Fruit fly (Drosophila melanogaster): ENCODE data around the gene CG14708.
A peak's percentile ranks its signal among the peaks of the same experiment; 100 is the strongest.

The CG14708 gene

DNA sequence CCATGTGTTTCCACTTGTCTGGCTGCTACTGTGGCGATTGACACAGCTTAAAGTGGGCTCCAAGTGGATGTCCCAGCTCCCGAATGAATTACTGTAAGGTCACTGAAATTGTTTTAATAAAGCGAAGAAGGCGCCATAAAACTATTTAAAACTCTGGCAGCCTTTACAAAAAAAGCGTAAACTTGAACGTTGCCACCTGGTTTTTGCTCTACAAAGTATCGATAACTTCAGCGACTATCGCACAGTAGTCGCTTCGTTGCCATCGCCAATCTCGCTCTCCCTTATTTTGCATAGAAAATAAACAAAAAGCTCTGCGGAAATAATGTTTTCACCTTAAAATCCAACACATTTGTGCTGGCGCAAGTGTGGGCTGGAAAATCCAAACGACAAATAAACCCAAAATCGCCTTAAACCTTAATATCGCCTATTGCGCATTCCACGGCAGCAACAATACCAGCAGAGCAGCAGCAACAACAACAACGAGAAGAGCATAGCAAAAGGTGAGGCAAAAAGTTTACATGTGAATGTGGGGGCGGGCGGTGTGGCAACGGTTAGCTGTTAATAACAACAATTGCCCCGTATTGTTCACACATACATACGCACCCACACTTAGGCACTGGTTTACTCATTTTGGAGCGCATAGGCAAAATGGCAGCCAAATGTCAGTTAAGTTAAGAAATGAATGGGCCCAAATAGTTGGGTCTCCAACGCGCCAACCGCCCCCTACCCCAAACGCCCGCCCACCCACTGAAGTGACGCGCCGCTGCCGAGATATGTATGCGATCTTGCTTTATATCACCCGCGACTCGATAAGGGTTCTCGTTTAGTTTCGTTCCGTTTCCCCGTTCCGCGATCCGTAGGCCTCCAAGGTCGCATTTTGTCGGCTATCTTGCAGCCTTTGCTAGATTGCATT, 27.7 kb downstream of the CG14708 start, which contains the start of gene wkd (continued):
- TF ChIP-seq knrl (GFP tag; IDR thresholded peaks at IDR 0.05; ENCODE audit: partially characterized antibody) (peak; percentile 87), CG32767 (GFP tag; IDR thresholded peaks at IDR 0.05) (no peak), tin (GFP tag; optimal IDR thresholded peaks at IDR 0.05) (no peak), luna (GFP tag; optimal IDR thresholded peaks at IDR 0.05) (no peak), CG8281 (tag; optimal IDR thresholded peaks at IDR 0.05) (no peak), CG12942 (GFP tag; optimal IDR thresholded peaks at IDR 0.05) (no peak), pnt (GFP tag; optimal IDR thresholded peaks at IDR 0.05) (no peak), org-1 (GFP tag; optimal IDR thresholded peaks at IDR 0.05) (no peak), gt (GFP tag; IDR thresholded peaks at IDR 0.05) (no peak), sim (GFP tag; IDR thresholded peaks at IDR 0.05) (no peak), ewg (GFP tag; optimal IDR thresholded peaks at IDR 0.05) (no peak), CHES-1-like (GFP tag; optimal IDR thresholded peaks at IDR 0.05) (peak; percentile 52), CG1832 (GFP tag; optimal IDR thresholded peaks at IDR 0.05) (no peak), CG30020 (tag; optimal IDR thresholded peaks at IDR 0.05) (no peak), CG17186 (GFP tag; optimal IDR thresholded peaks at IDR 0.05) (peak; percentile 5), scrt (GFP tag; optimal IDR thresholded peaks at IDR 0.05) (no peak), ranshi (GFP tag; IDR thresholded peaks at IDR 0.05) (no peak), chif (GFP tag; optimal IDR thresholded peaks at IDR 0.05) (no peak), Nf-YB (GFP tag; optimal IDR thresholded peaks at IDR 0.05) (no peak), croc (GFP tag; conservative IDR thresholded peaks at IDR 0.05) (no peak), CG9437 (GFP tag; optimal IDR thresholded peaks at IDR 0.05) (no peak), Six4 (GFP tag; optimal IDR thresholded peaks at IDR 0.05) (no peak), salm (tag; optimal IDR thresholded peaks at IDR 0.05) (no peak), CG15696 (tag; optimal IDR thresholded peaks at IDR 0.05) (no peak), Rfx (GFP tag; IDR thresholded peaks at IDR 0.05) (no peak), Hsf (GFP tag; optimal IDR thresholded peaks at IDR 0.05) (no peak), CG6765 (GFP tag; optimal IDR thresholded peaks at IDR 0.05) (no peak), Atf6 (GFP tag; IDR thresholded peaks at IDR 0.05) (no peak), Gug (GFP tag; IDR thresholded peaks at IDR 0.05) (no peak), HHEX (GFP tag; optimal IDR thresholded peaks at IDR 0.05) (no peak), CG32772 (GFP tag; IDR thresholded peaks at IDR 0.05) (no peak), dpn (GFP tag; optimal IDR thresholded peaks at IDR 0.05) (no peak), her (GFP tag; optimal IDR thresholded peaks at IDR 0.05) (peak; percentile 37), Myb (GFP tag; optimal IDR thresholded peaks at IDR 0.05) (peak; percentile 54), CG12659 (GFP tag; optimal IDR thresholded peaks at IDR 0.05) (peak; percentile 73), caup (GFP tag; optimal IDR thresholded peaks at IDR 0.05; ENCODE audit: severe bottlenecking) (no peak), ftz-f1 (GFP tag; optimal IDR thresholded peaks at IDR 0.05) (peak; percentile 47), CG11456 (GFP tag; IDR thresholded peaks at IDR 0.05) (no peak), Vsx1 (GFP tag; optimal IDR thresholded peaks at IDR 0.05) (no peak), en (GFP tag; optimal IDR thresholded peaks at IDR 0.05) (no peak), CG31388 (GFP tag; optimal IDR thresholded peaks at IDR 0.05) (no peak), tio (GFP tag; optimal IDR thresholded peaks at IDR 0.05) (no peak), E2f1 (GFP tag; IDR thresholded peaks at IDR 0.05) (no peak), CG10462 (GFP tag; optimal IDR thresholded peaks at IDR 0.05) (no peak), Dref (GFP tag; IDR thresholded peaks at IDR 0.05) (peak; percentile 90), Stat92E (GFP tag; optimal IDR thresholded peaks at IDR 0.05) (peak in 1 of 3 experiments; percentile 6), Drgx (GFP tag; IDR thresholded peaks at IDR 0.05) (no peak), CG8359 (GFP tag; optimal IDR thresholded peaks at IDR 0.05; ENCODE audit: borderline replicate concordance) (no peak), al (GFP tag; IDR thresholded peaks at IDR 0.05) (no peak)
